Worm (Caenorhabditis elegans) whole organism, young adult: ENCODE data around the gene F26C11.4.

ENCODE experiments used
- B0019.2 ChIP-seq: fragments of 200-800 bp; sonication (Bioruptor generic); conservative IDR thresholded peaks from 2 replicates; pipeline ENCODE4 v1.3.6; 2022; ENCODE audit warnings: missing genetic modification reagents, missing genetic modification characterization, missing compliant biosample characterization
- B0261.1 ChIP-seq: sonication (generic microtip); optimal IDR thresholded peaks from 2 replicates; lab custom pipeline; 2016; ENCODE audit warnings: mild to moderate bottlenecking, missing genetic modification characterization, moderate library complexity, missing compliant biosample characterization
- B0336.3 ChIP-seq: fragments of 200-800 bp; sonication (Bioruptor generic); IDR thresholded peaks from 2 replicates; pipeline ENCODE4 v1.3.6; 2022; ENCODE audit warnings: missing genetic modification characterization, missing compliant biosample characterization
- F23B12.7 ChIP-seq: sonication (generic microtip); optimal IDR thresholded peaks from 2 replicates; lab custom pipeline; 2017; ENCODE audit warnings: missing genetic modification characterization, mild to moderate bottlenecking, missing compliant biosample characterization, antibody characterized with exemption, moderate library complexity; ENCODE audit not compliant: insufficient read depth
- F55B11.4 ChIP-seq: sonication (generic microtip); optimal IDR thresholded peaks from 2 replicates; lab custom pipeline; 2016; ENCODE audit warnings: missing compliant biosample characterization, missing genetic modification characterization, borderline replicate concordance; ENCODE audit not compliant: insufficient read depth
- Y53G8AR.9 ChIP-seq: fragments of 200-800 bp; sonication (Bioruptor generic); conservative IDR thresholded peaks from 2 replicates; pipeline ENCODE4 v1.3.6; 2022; ENCODE audit warnings: missing genetic modification reagents, missing genetic modification characterization, missing compliant biosample characterization
- Y56A3A.18 ChIP-seq: fragments of 200-800 bp; sonication (Bioruptor generic); IDR thresholded peaks from 2 replicates; pipeline ENCODE4 v1.3.6; 2022; ENCODE audit warnings: missing genetic modification reagents, missing genetic modification characterization, missing compliant biosample characterization
- aptf-3 ChIP-seq: fragments of 200-800 bp; sonication (Bioruptor generic); IDR thresholded peaks from 2 replicates; pipeline ENCODE4 v1.3.6; 2022; ENCODE audit warnings: missing genetic modification characterization, missing compliant biosample characterization
- atf-7 ChIP-seq: sonication (generic microtip); optimal IDR thresholded peaks from 2 replicates; lab custom pipeline; 2017; ENCODE audit warnings: mild to moderate bottlenecking, missing genetic modification characterization, missing compliant biosample characterization
- bed-1 ChIP-seq: fragments of 200-800 bp; sonication (Bioruptor generic); IDR thresholded peaks from 2 replicates; pipeline ENCODE4 v1.3.6; 2022; ENCODE audit warnings: missing genetic modification reagents, missing genetic modification characterization, missing compliant biosample characterization
- ccch-3 ChIP-seq: fragments of 200-800 bp; sonication (Bioruptor generic); optimal IDR thresholded peaks from 2 replicates; lab custom pipeline; 2018; ENCODE audit warnings: mild to moderate bottlenecking, missing genetic modification characterization, missing compliant biosample characterization
- ceh-100 ChIP-seq: fragments of 200-800 bp; sonication (Bioruptor generic); IDR thresholded peaks from 2 replicates; pipeline ENCODE4 v1.3.6; 2022; ENCODE audit warnings: missing genetic modification reagents, missing genetic modification characterization, missing compliant biosample characterization
- ceh-79 ChIP-seq: sonication (generic microtip); optimal IDR thresholded peaks from 2 replicates; lab custom pipeline; 2017; ENCODE audit warnings: mild to moderate bottlenecking, missing genetic modification characterization, missing compliant biosample characterization
- ceh-91 ChIP-seq: fragments of 200-800 bp; sonication (Bioruptor generic); IDR thresholded peaks from 2 replicates; pipeline ENCODE4 v1.3.6; 2022; ENCODE audit warnings: missing genetic modification reagents, missing genetic modification characterization, missing compliant biosample characterization
- chd-7 ChIP-seq: sonication (generic microtip); optimal IDR thresholded peaks from 2 replicates; lab custom pipeline; 2016; ENCODE audit warnings: mild to moderate bottlenecking, missing genetic modification characterization, moderate library complexity, missing compliant biosample characterization
- efl-1 ChIP-seq: fragments of 150-350 bp; optimal IDR thresholded peaks from 2 replicates; lab custom pipeline; 2014; ENCODE audit warnings: missing biosample characterization, missing genetic modification reagents, missing genetic modification characterization
- ekl-4 ChIP-seq: fragments of 200-800 bp; sonication (Bioruptor generic); IDR thresholded peaks from 2 replicates; pipeline ENCODE4 v1.3.6; 2022; ENCODE audit warnings: missing genetic modification reagents, missing genetic modification characterization, missing compliant biosample characterization
- him-1 ChIP-seq: sonication (generic microtip); optimal IDR thresholded peaks from 2 replicates; lab custom pipeline; 2016; ENCODE audit warnings: missing genotype, missing genetic modification reagents, missing genetic modification characterization, missing compliant biosample characterization
- hlh-26 ChIP-seq: fragments of 200-800 bp; sonication (Bioruptor generic); conservative IDR thresholded peaks from 2 replicates; pipeline ENCODE4 v1.3.6; 2022; ENCODE audit warnings: missing genetic modification reagents, missing genetic modification characterization, missing compliant biosample characterization
- hmg-1.2 ChIP-seq: fragments of 200-800 bp; sonication (Bioruptor generic); IDR thresholded peaks from 2 replicates; pipeline ENCODE4 v1.3.6; 2022; ENCODE audit warnings: missing genetic modification reagents, missing genetic modification characterization, missing compliant biosample characterization
- hmg-20 ChIP-seq: fragments of 200-800 bp; sonication (Bioruptor generic); IDR thresholded peaks from 2 replicates; pipeline ENCODE4 v1.3.6; 2022; ENCODE audit warnings: missing genetic modification reagents, missing genetic modification characterization, missing compliant biosample characterization
- hrde-1 ChIP-seq: sonication (generic microtip); optimal IDR thresholded peaks from 2 replicates; lab custom pipeline; 2016; ENCODE audit warnings: missing genetic modification characterization, mild to moderate bottlenecking, missing compliant biosample characterization, moderate library complexity, missing genotype, missing genetic modification reagents, borderline replicate concordance
- let-607 ChIP-seq, 2 experiments: fragments of 200-800 bp in 1 of 2; sonication (Bioruptor generic) in 1 of 2; sonication (generic microtip) in 1 of 2; optimal IDR thresholded peaks; 2 replicates each; lab custom pipeline; 2016 to 2018; ENCODE audit warnings: mild to moderate bottlenecking in 2 of 2, missing compliant biosample characterization in 2 of 2, missing genetic modification characterization in 2 of 2, moderate library complexity in 2 of 2, missing genotype in 1 of 2
- lin-35 ChIP-seq, 3 experiments: fragments of 150-350 bp in 2 of 3; sonication (generic microtip) in 1 of 3; optimal IDR thresholded peaks; 2 replicates each; lab custom pipeline; 2014 to 2018; ENCODE audit warnings: missing biosample characterization in 3 of 3, missing genetic modification characterization in 3 of 3, missing genetic modification reagents in 3 of 3
- lsy-27 ChIP-seq: sonication (generic microtip); optimal IDR thresholded peaks from 2 replicates; lab custom pipeline; 2017; ENCODE audit warnings: missing genetic modification characterization, mild to moderate bottlenecking, missing compliant biosample characterization, antibody characterized with exemption, missing genotype, borderline replicate concordance; ENCODE audit not compliant: insufficient read depth
- madf-10 ChIP-seq: sonication (generic microtip); optimal IDR thresholded peaks from 2 replicates; lab custom pipeline; 2016; ENCODE audit warnings: mild to moderate bottlenecking, missing genetic modification characterization, missing compliant biosample characterization
- madf-3 ChIP-seq: fragments of 200-800 bp; sonication (Bioruptor generic); IDR thresholded peaks from 2 replicates; pipeline ENCODE4 v1.3.6; 2022; ENCODE audit warnings: missing genetic modification reagents, missing genetic modification characterization, missing compliant biosample characterization
- madf-8 ChIP-seq: fragments of 200-800 bp; sonication (Bioruptor generic); conservative IDR thresholded peaks from 2 replicates; pipeline ENCODE4 v1.3.6; 2022; ENCODE audit warnings: missing genetic modification reagents, missing genetic modification characterization, missing compliant biosample characterization
- mxl-1 ChIP-seq: sonication (generic microtip); optimal IDR thresholded peaks from 2 replicates; lab custom pipeline; 2016; ENCODE audit warnings: missing genetic modification characterization, missing compliant biosample characterization
- nfya-2 ChIP-seq: fragments of 200-800 bp; sonication (Bioruptor generic); IDR thresholded peaks from 2 replicates; pipeline ENCODE4 v1.3.6; 2022; ENCODE audit warnings: missing genetic modification reagents, missing genetic modification characterization, missing compliant biosample characterization
- nhr-90 ChIP-seq: sonication (generic microtip); optimal IDR thresholded peaks from 2 replicates; lab custom pipeline; 2016; ENCODE audit warnings: missing genotype, mild to moderate bottlenecking, missing genetic modification characterization, missing compliant biosample characterization
- rec-8 ChIP-seq, 2 experiments: sonication (generic microtip); optimal IDR thresholded peaks; 2 replicates each; lab custom pipeline; 2016; ENCODE audit warnings: mild to moderate bottlenecking in 2 of 2, missing genetic modification characterization in 2 of 2, missing genetic modification reagents in 2 of 2, missing genotype in 2 of 2, missing biosample characterization in 1 of 2, missing compliant biosample characterization in 1 of 2, moderate library complexity in 1 of 2
- repo-1 ChIP-seq: sonication (generic microtip); optimal IDR thresholded peaks from 2 replicates; lab custom pipeline; 2017; ENCODE audit warnings: mild to moderate bottlenecking, missing genetic modification characterization, missing compliant biosample characterization
- snpc-1.1 ChIP-seq: sonication (generic microtip); optimal IDR thresholded peaks from 2 replicates; lab custom pipeline; 2017; ENCODE audit warnings: missing genetic modification characterization, mild to moderate bottlenecking, missing compliant biosample characterization, antibody characterized with exemption, moderate library complexity, missing genotype, missing genetic modification reagents; ENCODE audit not compliant: insufficient read depth
- snpc-4 ChIP-seq, 5 experiments: fragments of 150-350 bp in 1 of 5; sonication (generic microtip) in 4 of 5; optimal IDR thresholded peaks; 2 replicates each; lab custom pipeline; 2014 to 2018; ENCODE audit warnings: missing genetic modification characterization in 5 of 5, missing biosample characterization in 3 of 5, antibody characterized with exemption in 2 of 5, mild to moderate bottlenecking in 2 of 5, missing compliant biosample characterization in 2 of 5, missing genotype in 2 of 5, moderate library complexity in 2 of 5, missing genetic modification reagents in 1 of 5
- tlf-1 ChIP-seq: fragments of 200-800 bp; sonication (Bioruptor generic); optimal IDR thresholded peaks from 2 replicates; lab custom pipeline; 2018; ENCODE audit warnings: mild to moderate bottlenecking, missing genetic modification characterization, missing compliant biosample characterization
- unc-130 ChIP-seq: sonication (generic microtip); optimal IDR thresholded peaks from 2 replicates; lab custom pipeline; 2016; ENCODE audit warnings: missing genetic modification reagents, missing genetic modification characterization, missing compliant biosample characterization
- zim-3 ChIP-seq: sonication (generic microtip); optimal IDR thresholded peaks from 2 replicates; lab custom pipeline; 2017; ENCODE audit warnings: mild to moderate bottlenecking, missing genetic modification characterization, moderate library complexity, missing compliant biosample characterization
- ztf-25 ChIP-seq: fragments of 200-800 bp; sonication (Bioruptor generic); IDR thresholded peaks from 2 replicates; pipeline ENCODE4 v1.3.6; 2022; ENCODE audit warnings: missing genetic modification reagents, missing genetic modification characterization, missing compliant biosample characterization

F26C11.4 gene

ce11 chrII:9888549-9888948, 27.5 kb downstream of the F26C11.4 start:
- TF ChIP-seq ceh-100 (GFP tag; lab: Robert Waterston, UW) (no peak), rec-8 (tag; optimal IDR thresholded peaks at IDR 0.05; lab: Kevin White, UChicago) (no peak), lsy-27 (tag; lab: Kevin White, UChicago) (no peak), hmg-20 (GFP tag; lab: Robert Waterston, UW) (no peak), nfya-2 (GFP tag; lab: Robert Waterston, UW) (no peak), madf-8 (GFP tag; lab: Robert Waterston, UW) (no peak), bed-1 (GFP tag; lab: Robert Waterston, UW) (no peak), repo-1 (no peak), B0336.3 (GFP tag; lab: Robert Waterston, UW) (no peak), nhr-90 (no peak)

ce11 chrII:9886216-9886615, 29.9 kb downstream of the F26C11.4 start, which contains the start of gene algn-8:
algn-8 (minus strand) TSS chrII:9886442.
- TF ChIP-seq B0336.3 (GFP tag; lab: Robert Waterston, UW) (peak; percentile 62), unc-130 (peak; percentile 55), hmg-1.2 (GFP tag; lab: Robert Waterston, UW) (peak; percentile 19; the same call in 1 of the 2 replicates), lin-35 (GFP tag; optimal IDR thresholded peaks at IDR 0.05; lab: Kevin White, UChicago) (no peak), ztf-25 (GFP tag; lab: Robert Waterston, UW) (no peak), Y56A3A.18 (0 out of 2 replicates have a peak, but pooled peaks have one; percentile 33), B0019.2 (GFP tag; lab: Robert Waterston, UW) (no peak), madf-10 (tag; lab: Kevin White, UChicago) (peak; percentile 9), F23B12.7 (tag; lab: Kevin White, UChicago) (no peak), chd-7 (peak; percentile 45), hlh-26 (GFP tag; lab: Robert Waterston, UW) (no peak), mxl-1 (tag; lab: Kevin White, UChicago) (no peak), ccch-3 (no peak), efl-1 (GFP tag; lab: Kevin White, UChicago) (no peak), ceh-91 (GFP tag; lab: Robert Waterston, UW) (no peak), B0261.1 (no peak), let-607 (tag; optimal IDR thresholded peaks at IDR 0.05; lab: Kevin White, UChicago) (no peak), tlf-1 (GFP tag; lab: Kevin White, UChicago) (peak; percentile 3), repo-1 (peak; percentile 67), aptf-3 (0 out of 2 replicates have a peak, but pooled peaks have one; percentile 66), snpc-4 (GFP tag; optimal IDR thresholded peaks at IDR 0.05; lab: Kevin White, UChicago) (no peak), snpc-4 (tag; optimal IDR thresholded peaks at IDR 0.05; lab: Kevin White, UChicago) (no peak), him-1 (tag; lab: Kevin White, UChicago) (no peak), ceh-79 (tag; lab: Kevin White, UChicago) (no peak), madf-3 (GFP tag; lab: Robert Waterston, UW) (0 out of 2 replicates have a peak, but pooled peaks have one; percentile 12), ekl-4 (GFP tag; lab: Robert Waterston, UW) (0 out of 2 replicates have a peak, but pooled peaks have one; percentile 24), F55B11.4 (tag; lab: Kevin White, UChicago) (no peak), zim-3 (peak; percentile 36), Y53G8AR.9 (GFP tag; lab: Robert Waterston, UW) (peak; percentile 71), hrde-1 (peak; percentile 50), atf-7 (peak; percentile 45), snpc-1.1 (tag; lab: Kevin White, UChicago) (no peak), lsy-27 (tag; lab: Kevin White, UChicago) (no peak)
- TF ChIP-seq, all 124 proteins: peak for 15
